Fruit fly (Drosophila melanogaster) whole organism, adult: Measurements from ENCODE around the gene CG11586.

Experiments used
- CG11617 ChIP-seq: fragments of 200-800 bp; sonication (Bioruptor generic); optimal IDR thresholded peaks from 2 replicates; lab custom pipeline; 2017; ENCODE audit warnings: mild to moderate bottlenecking, missing biosample characterization, missing genetic modification reagents, missing genetic modification characterization
- CG12768 ChIP-seq: fragments of 200-800 bp; sonication (Bioruptor generic); optimal IDR thresholded peaks from 2 replicates; lab custom pipeline; 2017; ENCODE audit warnings: missing biosample characterization, missing genetic modification characterization, mild to moderate bottlenecking, moderate library complexity, missing genetic modification reagents
- CG14711 ChIP-seq: fragments of 200-800 bp; sonication (Bioruptor generic); optimal IDR thresholded peaks from 2 replicates; lab custom pipeline; 2018; ENCODE audit warnings: missing biosample characterization, mild to moderate bottlenecking, missing genetic modification characterization, moderate library complexity
- CG1620 ChIP-seq: fragments of 200-800 bp; sonication (Bioruptor generic); optimal IDR thresholded peaks from 2 replicates; lab custom pipeline; 2016; ENCODE audit warnings: missing biosample characterization, missing genetic modification characterization
- CG33017 ChIP-seq: fragments of 200-800 bp; sonication (Bioruptor generic); optimal IDR thresholded peaks from 2 replicates; lab custom pipeline; 2018; ENCODE audit warnings: missing biosample characterization, mild to moderate bottlenecking, missing genetic modification characterization, moderate library complexity
- CG5204 ChIP-seq: fragments of 200-800 bp; sonication (Bioruptor generic); optimal IDR thresholded peaks from 2 replicates; lab custom pipeline; 2016; ENCODE audit warnings: missing biosample characterization, missing genetic modification characterization
- CG7045 ChIP-seq: fragments of 200-800 bp; sonication (Bioruptor generic); optimal IDR thresholded peaks from 2 replicates; lab custom pipeline; 2017; ENCODE audit warnings: missing biosample characterization, mild to moderate bottlenecking, missing genetic modification characterization
- CG7101 ChIP-seq: fragments of 200-800 bp; sonication (Bioruptor generic); optimal IDR thresholded peaks from 2 replicates; lab custom pipeline; 2018; ENCODE audit warnings: missing biosample characterization, mild to moderate bottlenecking, missing genetic modification characterization, moderate library complexity
- Clk ChIP-seq: fragments of 200-800 bp; sonication (Bioruptor generic); optimal IDR thresholded peaks from 2 replicates; lab custom pipeline; 2017; ENCODE audit warnings: missing biosample characterization, missing genetic modification characterization
- Crg-1 ChIP-seq: fragments of 200-800 bp; sonication (Bioruptor generic); optimal IDR thresholded peaks from 2 replicates; lab custom pipeline; 2016; ENCODE audit warnings: missing biosample characterization, missing genetic modification characterization
- Hr96 ChIP-seq: fragments of 200-800 bp; sonication (Bioruptor generic); optimal IDR thresholded peaks from 2 replicates; lab custom pipeline; 2016; ENCODE audit warnings: missing biosample characterization, missing genetic modification characterization
- Mnt ChIP-seq: fragments of 200-800 bp; sonication (Bioruptor generic); optimal IDR thresholded peaks from 2 replicates; lab custom pipeline; 2016; ENCODE audit warnings: missing biosample characterization, mild to moderate bottlenecking, missing genetic modification characterization
- bab1 ChIP-seq: fragments of 200-800 bp; sonication (Bioruptor generic); optimal IDR thresholded peaks from 3 replicates; lab custom pipeline; 2019; ENCODE audit warnings: missing biosample characterization, mild to moderate bottlenecking, missing genetic modification characterization, moderate library complexity
- cic ChIP-seq: fragments of 200-800 bp; sonication (Bioruptor generic); optimal IDR thresholded peaks from 2 replicates; lab custom pipeline; 2017; ENCODE audit warnings: missing biosample characterization, mild to moderate bottlenecking, missing genetic modification characterization, moderate library complexity
- cnc ChIP-seq, 2 experiments: fragments of >200 bp; optimal IDR thresholded peaks; 2 replicates each; lab custom pipeline; 2017
- kay ChIP-seq: fragments of 200-800 bp; sonication (Bioruptor generic); peaks from one replicate; lab custom pipeline; 2016; ENCODE audit warnings: missing biosample characterization, missing genetic modification characterization, borderline replicate concordance
- ovo ChIP-seq: fragments of 200-800 bp; sonication (Bioruptor generic); optimal IDR thresholded peaks from 2 replicates; lab custom pipeline; 2016; ENCODE audit warnings: missing biosample characterization, missing genetic modification characterization
- pad ChIP-seq: fragments of 200-800 bp; sonication (Bioruptor generic); optimal IDR thresholded peaks from 3 replicates; lab custom pipeline; 2017; ENCODE audit warnings: missing biosample characterization, missing genetic modification characterization, mild to moderate bottlenecking, moderate library complexity, missing genetic modification reagents
- tj ChIP-seq: fragments of 200-800 bp; sonication (Bioruptor generic); optimal IDR thresholded peaks from 3 replicates; lab custom pipeline; 2017; ENCODE audit warnings: missing biosample characterization, mild to moderate bottlenecking, missing genetic modification characterization, moderate library complexity
- toe ChIP-seq: fragments of 200-800 bp; sonication (Bioruptor generic); optimal IDR thresholded peaks from 2 replicates; lab custom pipeline; 2016; ENCODE audit warnings: missing biosample characterization, missing genetic modification characterization

The CG11586 gene

DNA sequence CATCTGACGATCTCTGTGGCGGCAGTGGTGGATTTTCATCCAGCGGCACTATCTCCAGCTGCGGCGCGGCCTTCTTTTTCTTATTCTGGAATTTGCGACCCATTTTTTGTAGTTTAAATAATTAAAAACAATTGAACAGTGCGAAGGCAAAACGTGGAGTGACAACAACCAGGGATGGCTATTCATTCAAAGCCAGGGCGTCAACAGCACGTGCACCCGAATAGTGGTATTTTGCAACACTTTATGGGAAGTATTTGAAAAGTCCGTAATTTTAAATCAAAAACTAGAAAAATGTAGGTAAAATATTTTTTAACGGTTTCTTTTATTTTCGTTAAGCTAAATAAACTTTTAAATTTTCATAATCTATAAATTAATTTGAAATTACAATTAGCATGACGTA, 20.4 kb upstream of the CG11586 start, which contains the start of gene CG11583:
Gene CG11583, minus strand, starts transcription at position 191 of the 400 bp plus-strand sequence.
- TF ChIP-seq tj (GFP tag; lab: Kevin White, UChicago) (no peak), CG5204 (no peak), cic (GFP tag; lab: Kevin White, UChicago) (peak; percentile 24), CG7045 (GFP tag; lab: Kevin White, UChicago) (peak; percentile 19), bab1 (peak; percentile 21), Crg-1 (GFP tag; lab: Kevin White, UChicago) (peak; percentile 64), CG7101 (tag; lab: Kevin White, UChicago) (peak; percentile 72), CG1620 (GFP tag; lab: Kevin White, UChicago) (peak; percentile 76), pad (GFP tag; lab: Kevin White, UChicago) (peak; percentile 57), Clk (no peak), Hr96 (no peak), Mnt (GFP tag; lab: Kevin White, UChicago) (peak; percentile 100), CG14711 (tag; lab: Kevin White, UChicago) (peak; percentile 53), kay (GFP tag; lab: Kevin White, UChicago) (no peak), CG33017 (tag; lab: Kevin White, UChicago) (peak; percentile 7), ovo (peak; percentile 26), CG11617 (GFP tag; lab: Kevin White, UChicago) (no peak), CG12768 (GFP tag; lab: Kevin White, UChicago) (peak; percentile 52), toe (GFP tag; lab: Kevin White, UChicago) (peak; percentile 63)

DNA sequence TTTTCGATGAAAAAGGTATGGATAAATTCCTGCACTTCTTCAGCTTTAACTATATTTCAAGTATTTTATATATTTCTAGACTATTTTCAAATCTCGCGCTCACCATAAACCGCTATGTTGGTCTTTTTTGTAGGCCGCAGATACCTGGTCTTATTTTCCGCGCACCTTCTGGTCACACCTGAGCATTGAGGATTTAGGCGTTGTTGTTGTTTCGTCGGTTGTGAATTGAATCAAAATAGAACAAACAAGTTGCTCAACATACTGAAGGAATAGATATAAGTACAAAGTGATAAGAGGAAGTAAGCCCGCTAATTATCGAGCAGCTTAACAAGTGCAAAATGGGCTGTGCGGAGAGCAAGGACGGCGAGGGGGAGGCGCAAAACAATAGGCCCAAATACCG, 15.5 kb upstream of the CG11586 start, which contains the start of gene Ctl1:
Gene Ctl1, plus strand, starts transcription at position 167 of the 400 bp plus-strand sequence.
- TF ChIP-seq cic (GFP tag; lab: Kevin White, UChicago) (no peak), bab1 (peak; percentile 23)

DNA sequence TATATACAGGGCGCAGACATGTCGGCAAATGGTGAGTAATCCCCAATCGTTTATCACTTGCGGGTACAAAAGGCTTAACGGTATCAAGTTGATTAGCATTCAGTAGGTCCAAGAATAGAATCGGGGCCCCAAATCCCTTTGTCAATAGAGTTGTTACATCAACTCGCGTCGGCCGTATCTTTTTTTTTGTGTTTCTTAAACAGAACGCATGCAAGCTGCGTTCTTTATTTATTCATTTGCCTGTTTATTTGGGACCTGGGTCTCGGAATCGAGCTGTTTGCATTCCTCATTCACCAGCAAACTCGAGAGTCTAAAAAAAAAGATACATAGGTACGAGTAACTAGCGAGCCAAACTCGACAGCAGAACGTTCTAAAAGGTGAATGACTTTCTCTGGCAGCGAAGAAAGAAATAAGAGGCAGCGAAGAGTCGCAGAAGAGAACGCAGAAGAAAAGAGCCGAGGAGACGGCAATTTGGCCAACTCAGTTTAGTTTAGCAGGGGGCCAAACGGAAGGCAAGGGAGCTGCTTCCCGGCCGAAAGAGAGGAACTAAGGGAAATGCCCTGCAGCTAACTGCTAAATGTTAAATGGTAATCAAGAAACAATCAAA, 10.0 kb upstream of the CG11586 start:
- TF ChIP-seq Hr96 (no peak), kay (GFP tag; lab: Kevin White, UChicago) (no peak), CG7101 (tag; lab: Kevin White, UChicago) (no peak), CG33017 (tag; lab: Kevin White, UChicago) (no peak), ovo (no peak), tj (GFP tag; lab: Kevin White, UChicago) (no peak), cic (GFP tag; lab: Kevin White, UChicago) (no peak)

DNA sequence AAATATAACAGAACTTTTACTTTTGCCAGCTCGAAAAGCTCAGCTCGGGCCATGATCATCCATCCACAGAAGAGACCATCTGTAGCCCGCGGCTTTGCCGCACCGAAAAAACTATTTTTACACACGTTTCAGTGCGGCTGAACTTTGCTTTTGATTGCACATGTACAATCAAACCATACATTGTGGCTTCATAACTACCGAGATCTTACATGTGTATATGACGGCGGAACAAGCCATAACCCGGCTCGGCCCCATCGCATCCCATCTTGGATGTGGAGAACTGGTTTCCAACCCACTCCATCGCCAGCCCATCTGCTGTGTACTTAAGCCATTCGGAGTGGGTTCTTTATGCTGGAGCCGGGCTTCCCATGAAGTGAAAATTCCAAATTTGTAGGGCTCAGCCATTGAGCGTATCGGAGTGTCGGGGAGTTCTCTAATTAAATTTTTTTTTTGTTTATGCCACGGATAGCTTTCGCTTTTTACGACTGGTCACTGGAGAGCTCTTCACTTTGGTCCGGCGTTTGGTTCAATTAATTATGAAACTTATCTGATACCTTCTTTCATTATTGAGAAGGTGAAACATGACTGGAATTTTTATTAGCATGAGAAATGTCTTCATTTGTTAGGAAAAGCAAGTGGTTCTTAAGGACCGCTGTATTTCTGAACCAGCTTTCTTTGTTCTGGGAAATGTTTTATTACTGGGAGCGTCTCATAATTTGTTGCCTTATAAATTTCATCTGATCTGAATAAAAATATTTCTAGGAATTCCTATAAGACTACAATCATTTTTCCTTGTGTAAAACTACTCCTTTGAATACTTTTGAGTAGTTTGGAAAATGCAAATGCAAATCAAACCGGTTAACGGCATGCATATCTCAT, 8.9 kb upstream of the CG11586 start:
- no peak for TF ChIP-seq CG33017 (tag; lab: Kevin White, UChicago)
- no peak for TF ChIP-seq CG11617 (GFP tag; lab: Kevin White, UChicago)
- no peak for TF ChIP-seq CG7101 (tag; lab: Kevin White, UChicago)
- TF ChIP-seq pad (GFP tag; lab: Kevin White, UChicago) = no peak
- no peak for TF ChIP-seq Mnt (GFP tag; lab: Kevin White, UChicago)

DNA sequence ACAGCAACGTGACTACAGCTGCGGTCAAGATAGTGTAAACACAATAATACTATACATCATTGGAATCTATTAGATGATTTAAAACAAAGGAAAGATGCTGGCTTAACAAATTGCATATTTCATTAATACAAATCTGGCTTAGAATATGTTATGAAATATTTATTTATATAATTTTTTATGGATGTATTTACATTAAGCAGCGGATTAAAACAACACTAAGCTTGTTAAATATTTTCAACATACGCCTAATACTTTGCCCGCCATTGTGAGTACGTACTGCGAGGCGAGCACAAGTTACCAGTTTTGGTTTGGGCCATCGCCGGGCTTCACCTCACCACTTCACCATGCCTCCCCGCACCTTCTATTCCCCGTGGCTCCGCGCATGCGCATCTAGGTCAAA, 7.7 kb upstream of the CG11586 start:
- TF ChIP-seq Hr96 = no peak
- TF ChIP-seq CG1620 (GFP tag; lab: Kevin White, UChicago) = no peak
- TF ChIP-seq tj (GFP tag; lab: Kevin White, UChicago) = no peak
- no peak for TF ChIP-seq CG7045 (GFP tag; lab: Kevin White, UChicago)
- TF ChIP-seq cic (GFP tag; lab: Kevin White, UChicago) = no peak

DNA sequence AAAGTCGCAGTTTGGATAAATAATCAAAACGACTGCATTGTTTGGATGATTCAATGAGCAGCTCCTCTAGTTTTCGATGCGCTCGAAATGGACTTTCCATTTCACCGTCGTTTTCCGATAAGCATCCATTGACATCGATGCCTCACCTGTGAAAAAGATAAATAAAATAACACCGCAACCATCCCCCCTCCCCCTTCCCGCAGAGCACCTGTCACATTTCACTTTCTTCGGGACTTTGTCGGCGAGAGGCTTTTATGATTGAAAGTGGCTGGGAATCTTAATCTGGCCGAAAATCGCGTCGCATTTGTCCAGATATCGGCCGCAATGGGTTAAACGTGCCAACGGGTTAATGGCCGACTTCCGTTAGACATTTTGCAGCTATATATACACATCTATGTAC, 6.9 kb upstream of the CG11586 start:
- TF ChIP-seq bab1 (no peak), CG11617 (GFP tag; lab: Kevin White, UChicago) (no peak), CG5204 (no peak), Hr96 (no peak), Mnt (GFP tag; lab: Kevin White, UChicago) (no peak), CG33017 (tag; lab: Kevin White, UChicago) (no peak), ovo (no peak)

DNA sequence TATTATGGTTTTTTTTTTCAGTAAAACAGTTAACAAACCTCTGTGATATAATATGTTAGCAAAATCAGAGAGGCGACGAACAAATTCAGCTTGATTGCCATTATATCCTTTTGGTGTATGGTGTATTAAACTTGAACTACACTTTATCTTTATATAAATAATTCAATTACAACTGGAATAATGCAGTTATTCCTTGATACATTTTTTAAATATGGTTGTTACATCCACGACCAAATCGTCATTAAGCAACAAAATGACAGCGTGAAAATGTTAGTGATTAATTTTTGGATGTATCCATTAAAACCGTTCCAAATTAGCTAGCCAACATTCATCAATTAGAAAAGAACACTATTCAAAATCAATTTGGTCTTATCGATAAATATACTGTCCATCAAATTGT, 5.1 kb upstream of the CG11586 start, which contains the start of gene CG33764:
Gene CG33764, minus strand, starts transcription at position 101 of the 400 bp plus-strand sequence.
- no peak for TF ChIP-seq toe (GFP tag; lab: Kevin White, UChicago)
- no peak for TF ChIP-seq pad (GFP tag; lab: Kevin White, UChicago)
- TF ChIP-seq Clk = no peak
- no peak for TF ChIP-seq cic (GFP tag; lab: Kevin White, UChicago)
- TF ChIP-seq cnc (optimal IDR thresholded peaks at IDR 0.05; lab: Kevin White, UChicago) = no peak
- TF ChIP-seq bab1 = no peak
- TF ChIP-seq Crg-1 (GFP tag; lab: Kevin White, UChicago) = no peak
- TF ChIP-seq Mnt (GFP tag; lab: Kevin White, UChicago) = no peak
- no peak for TF ChIP-seq Hr96
- no peak for TF ChIP-seq CG7101 (tag; lab: Kevin White, UChicago)
- no peak for TF ChIP-seq CG5204
- TF ChIP-seq CG1620 (GFP tag; lab: Kevin White, UChicago) = no peak
- no peak for TF ChIP-seq CG33017 (tag; lab: Kevin White, UChicago)
- no peak for TF ChIP-seq CG14711 (tag; lab: Kevin White, UChicago)
